Fruit fly (Drosophila melanogaster): ENCODE measurements around the gene Saf-B.

- TF ChIP-seq usp (GFP tag; optimal IDR thresholded peaks at IDR 0.05) (no peak), br (GFP tag; optimal IDR thresholded peaks at IDR 0.05) (no peak), Hr83 (GFP tag; optimal IDR thresholded peaks at IDR 0.05; ENCODE audit: poor library complexity, severe bottlenecking) (no peak), tai (GFP tag; optimal IDR thresholded peaks at IDR 0.05) (no peak), h (GFP tag; optimal IDR thresholded peaks at IDR 0.05) (no peak), pan (optimal IDR thresholded peaks at IDR 0.05) (no peak), fru (GFP tag; optimal IDR thresholded peaks at IDR 0.05) (no peak), dsf (GFP tag; optimal IDR thresholded peaks at IDR 0.05; ENCODE audit: borderline replicate concordance) (no peak), Myc (optimal IDR thresholded peaks at IDR 0.05) (no peak), OdsH (GFP tag; optimal IDR thresholded peaks at IDR 0.05) (no peak), Vsx2 (GFP tag; optimal IDR thresholded peaks at IDR 0.05; ENCODE audit: partially characterized antibody) (no peak), GATAd (GFP tag; optimal IDR thresholded peaks at IDR 0.05) (no peak), foxo (GFP tag; optimal IDR thresholded peaks at IDR 0.05) (no peak)
These were observed 46.6 kb downstream of the Saf-B start for dm6 chr3R:24863894-24864293.
